Fruit fly (Drosophila melanogaster) whole organism, wandering third instar larva: ENCODE data around the gene DCX-EMAP.

Experiments
- Abd-B ChIP-seq: fragments of >200 bp; optimal IDR thresholded peaks from 2 replicates; lab custom pipeline; 2017; ENCODE audit warnings: missing biosample characterization, missing genetic modification characterization
- CG32264 ChIP-seq: fragments of 200-800 bp; sonication (Bioruptor generic); optimal IDR thresholded peaks from 2 replicates; lab custom pipeline; 2016; ENCODE audit warnings: missing biosample characterization, missing genetic modification characterization
- CG9705 ChIP-seq: fragments of 200-800 bp; sonication (Bioruptor generic); optimal IDR thresholded peaks from 2 replicates; lab custom pipeline; 2018; ENCODE audit warnings: missing biosample characterization, mild to moderate bottlenecking, missing genetic modification characterization
- CrebA ChIP-seq: fragments of 200-800 bp; sonication (Bioruptor generic); optimal IDR thresholded peaks from 2 replicates; lab custom pipeline; 2016; ENCODE audit warnings: missing biosample characterization, mild to moderate bottlenecking, missing genetic modification characterization, borderline replicate concordance
- Dfd ChIP-seq: fragments of >200 bp; optimal IDR thresholded peaks from 2 replicates; lab custom pipeline; 2017; ENCODE audit warnings: missing biosample characterization, missing genetic modification characterization
- Dif ChIP-seq: fragments of 200-275, 200-300 bp; sonication (Bioruptor generic); optimal IDR thresholded peaks from 2 replicates; lab custom pipeline; 2018; ENCODE audit warnings: missing biosample characterization, missing genetic modification characterization; ENCODE audit not compliant: partially characterized antibody
- HLH106 ChIP-seq: fragments of 200-800 bp; optimal IDR thresholded peaks from 3 replicates; lab custom pipeline; 2019; ENCODE audit warnings: missing biosample characterization, mild to moderate bottlenecking, missing genetic modification characterization, moderate library complexity
- Hnf4 ChIP-seq: fragments of 200-800 bp; sonication (Bioruptor generic); optimal IDR thresholded peaks from 2 replicates; lab custom pipeline; 2016; ENCODE audit warnings: missing biosample characterization, mild to moderate bottlenecking, missing genetic modification characterization
- Hr78 ChIP-seq: fragments of >200 bp; optimal IDR thresholded peaks from 2 replicates; lab custom pipeline; 2017; ENCODE audit warnings: missing biosample characterization, missing genetic modification characterization
- Hr83 ChIP-seq: fragments of 200-300 bp; sonication (Bioruptor generic); optimal IDR thresholded peaks from 2 replicates; lab custom pipeline; 2016; ENCODE audit warnings: missing biosample characterization, mild to moderate bottlenecking, missing genetic modification characterization, moderate library complexity; ENCODE audit not compliant: poor library complexity, severe bottlenecking
- Jra ChIP-seq: sonication (Bioruptor generic); optimal IDR thresholded peaks from 2 replicates; lab custom pipeline; 2016; ENCODE audit warnings: missing biosample characterization, missing genetic modification characterization
- Mio ChIP-seq: sonication (Bioruptor generic); optimal IDR thresholded peaks from 2 replicates; lab custom pipeline; 2016; ENCODE audit warnings: missing biosample characterization, missing genetic modification characterization
- Myc ChIP-seq: fragments of >200 bp; optimal IDR thresholded peaks from 2 replicates; lab custom pipeline; 2017
- N ChIP-seq: fragments of >200 bp; optimal IDR thresholded peaks from 2 replicates; lab custom pipeline; 2018; ENCODE audit warnings: missing biosample characterization, missing external identifiers, missing genetic modification characterization
- OdsH ChIP-seq: fragments of 200-800 bp; sonication (Bioruptor generic); optimal IDR thresholded peaks from 2 replicates; lab custom pipeline; 2016; ENCODE audit warnings: missing biosample characterization, mild to moderate bottlenecking, missing genetic modification characterization
- Rel ChIP-seq, 2 experiments: fragments of 200-800 bp; sonication (Bioruptor generic) in 1 of 2; optimal IDR thresholded peaks; 2 replicates in 1 of 2; 3 replicates in 1 of 2; lab custom pipeline; 2016 to 2019; ENCODE audit warnings: mild to moderate bottlenecking in 2 of 2, missing biosample characterization in 2 of 2, missing genetic modification characterization in 2 of 2, moderate library complexity in 1 of 2
- Sp1 ChIP-seq: fragments of 200-800 bp; sonication (Bioruptor generic); optimal IDR thresholded peaks from 3 replicates; lab custom pipeline; 2019; ENCODE audit warnings: missing biosample characterization, mild to moderate bottlenecking, missing genetic modification characterization, moderate library complexity
- Vsx2 ChIP-seq: fragments of 200-300, 225-300 bp; sonication (Bioruptor generic); optimal IDR thresholded peaks from 2 replicates; lab custom pipeline; 2018; ENCODE audit warnings: missing biosample characterization, missing genetic modification characterization; ENCODE audit not compliant: partially characterized antibody
- br ChIP-seq: fragments of 200-800 bp; sonication (Bioruptor generic); optimal IDR thresholded peaks from 2 replicates; lab custom pipeline; 2016; ENCODE audit warnings: missing biosample characterization, missing genetic modification characterization
- brk ChIP-seq: fragments of 200-800 bp; sonication (Bioruptor generic); optimal IDR thresholded peaks from 2 replicates; lab custom pipeline; 2016; ENCODE audit warnings: missing biosample characterization, mild to moderate bottlenecking, missing genetic modification characterization
- dl ChIP-seq, 2 experiments: fragments of 175-275, 200-275 bp in 1 of 2; fragments of 200-275 bp in 1 of 2; sonication (Bioruptor generic); optimal IDR thresholded peaks; lab custom pipeline; 2018; ENCODE audit warnings: mild to moderate bottlenecking in 2 of 2, missing biosample characterization in 2 of 2, missing genetic modification characterization in 2 of 2, moderate library complexity in 2 of 2; ENCODE audit not compliant: partially characterized antibody in 2 of 2, insufficient read depth in 1 of 2
- dmrt93B ChIP-seq: fragments of 200-800 bp; sonication (Bioruptor generic); optimal IDR thresholded peaks from 2 replicates; lab custom pipeline; 2018; ENCODE audit warnings: missing biosample characterization, mild to moderate bottlenecking, missing genetic modification characterization
- dsf ChIP-seq: sonication (Bioruptor generic); optimal IDR thresholded peaks from 2 replicates; lab custom pipeline; 2016; ENCODE audit warnings: missing biosample characterization, missing genetic modification characterization, borderline replicate concordance
- foxo ChIP-seq, 2 experiments: fragments of 200-800 bp; sonication (Bioruptor generic); optimal IDR thresholded peaks; 2 replicates in 1 of 2; 3 replicates in 1 of 2; lab custom pipeline; 2016 to 2017; ENCODE audit warnings: missing biosample characterization in 2 of 2, missing genetic modification characterization in 2 of 2
- fru ChIP-seq: fragments of 200-800 bp; sonication (Bioruptor generic); optimal IDR thresholded peaks from 3 replicates; lab custom pipeline; 2016; ENCODE audit warnings: missing biosample characterization, mild to moderate bottlenecking, missing genetic modification characterization
- h ChIP-seq: fragments of 200-800 bp; sonication (Bioruptor generic); optimal IDR thresholded peaks from 3 replicates; lab custom pipeline; 2016; ENCODE audit warnings: missing biosample characterization, mild to moderate bottlenecking, missing genetic modification characterization
- jim ChIP-seq: fragments of 175-275, 200-325 bp; sonication (Bioruptor generic); optimal IDR thresholded peaks from 2 replicates; lab custom pipeline; 2016; ENCODE audit warnings: missing biosample characterization, mild to moderate bottlenecking, missing genetic modification characterization
- lola ChIP-seq: fragments of >200 bp; optimal IDR thresholded peaks from 2 replicates; lab custom pipeline; 2017; ENCODE audit warnings: missing biosample characterization, missing genetic modification characterization
- pan ChIP-seq: fragments of >200 bp; optimal IDR thresholded peaks from 2 replicates; lab custom pipeline; 2017
- psq ChIP-seq: fragments of 200-800 bp; sonication (Bioruptor generic); optimal IDR thresholded peaks from 3 replicates; lab custom pipeline; 2017; ENCODE audit warnings: missing biosample characterization, mild to moderate bottlenecking, missing genetic modification characterization, moderate library complexity
- rgr ChIP-seq: fragments of 200-800 bp; sonication (Bioruptor generic); optimal IDR thresholded peaks from 3 replicates; lab custom pipeline; 2016; ENCODE audit warnings: missing biosample characterization, mild to moderate bottlenecking, missing genetic modification characterization
- sage ChIP-seq: fragments of 200-800 bp; sonication (Bioruptor generic); optimal IDR thresholded peaks from 2 replicates; lab custom pipeline; 2016; ENCODE audit warnings: missing biosample characterization, mild to moderate bottlenecking, missing genetic modification characterization
- sv ChIP-seq: fragments of 200-800 bp; sonication (Bioruptor generic); optimal IDR thresholded peaks from 3 replicates; lab custom pipeline; 2016; ENCODE audit warnings: missing biosample characterization, missing genetic modification characterization
- tai ChIP-seq: sonication (Bioruptor generic); optimal IDR thresholded peaks from 2 replicates; lab custom pipeline; 2016; ENCODE audit warnings: missing biosample characterization, missing genetic modification characterization
- usp ChIP-seq: fragments of >200 bp; optimal IDR thresholded peaks from 2 replicates; lab custom pipeline; 2017; ENCODE audit warnings: missing biosample characterization, missing genetic modification characterization
- woc ChIP-seq: sonication (Bioruptor generic); optimal IDR thresholded peaks from 2 replicates; lab custom pipeline; 2016; ENCODE audit warnings: missing biosample characterization, mild to moderate bottlenecking, missing genetic modification characterization

The DCX-EMAP gene

dm6 chr3L:14973251-14973625 lies 69.6 kb downstream of the DCX-EMAP start:
- peak; percentile 50 for TF ChIP-seq fru (GFP tag; lab: Kevin White, UChicago)
- no peak for TF ChIP-seq dsf (GFP tag; lab: Kevin White, UChicago)
- TF ChIP-seq Rel (GFP tag; optimal IDR thresholded peaks at IDR 0.05; lab: Kevin White, UChicago), result peak; percentile 61
- TF ChIP-seq Rel (tag; optimal IDR thresholded peaks at IDR 0.05; lab: Kevin White, UChicago), result no peak
- peak; percentile 89 for TF ChIP-seq psq (GFP tag; lab: Kevin White, UChicago)
- TF ChIP-seq rgr (GFP tag; lab: Kevin White, UChicago), result no peak
- TF ChIP-seq Hr78, result no peak
- peak; percentile 53 for TF ChIP-seq Vsx2
- peak; percentile 10 for TF ChIP-seq woc (GFP tag; lab: Kevin White, UChicago)
- no peak for TF ChIP-seq jim (GFP tag; lab: Kevin White, UChicago)
- TF ChIP-seq usp (GFP tag; lab: Kevin White, UChicago), result no peak
- TF ChIP-seq Sp1 (GFP tag; lab: Kevin White, UChicago), result peak; percentile 17
- TF ChIP-seq sage (GFP tag; lab: Kevin White, UChicago), result no peak
- TF ChIP-seq CrebA (GFP tag; lab: Kevin White, UChicago), result peak; percentile 75
- TF ChIP-seq brk (GFP tag; lab: Kevin White, UChicago), result peak; percentile 74
- no peak for TF ChIP-seq CG32264 (GFP tag; lab: Kevin White, UChicago)
- TF ChIP-seq Dif (GFP tag; lab: Kevin White, UChicago), result peak; percentile 59
- peak; percentile 15 to 20 for TF ChIP-seq dl (GFP tag; optimal IDR thresholded peaks at IDR 0.05; lab: Kevin White, UChicago; ENCODE audit: insufficient read depth in 1 of 2, partially characterized antibody in 2 of 2)
- no peak for TF ChIP-seq pan (lab: Kevin White, UChicago)
- TF ChIP-seq Abd-B, result no peak
- no peak for TF ChIP-seq foxo (GFP tag; optimal IDR thresholded peaks at IDR 0.05; lab: Kevin White, UChicago)
- no peak for TF ChIP-seq h (GFP tag; lab: Kevin White, UChicago)
- no peak for TF ChIP-seq dmrt93B (GFP tag; lab: Kevin White, UChicago)
- no peak for TF ChIP-seq br (GFP tag; lab: Kevin White, UChicago)
- no peak for TF ChIP-seq OdsH (GFP tag; lab: Kevin White, UChicago)
- TF ChIP-seq Mio, result no peak
- peak; percentile 46 for TF ChIP-seq Hr83 (GFP tag; lab: Kevin White, UChicago)
- no peak for TF ChIP-seq lola (GFP tag; lab: Kevin White, UChicago)
- TF ChIP-seq Myc (lab: Kevin White, UChicago), result no peak
- no peak for TF ChIP-seq tai (GFP tag; lab: Kevin White, UChicago)
- no peak for TF ChIP-seq N (GFP tag; lab: Kevin White, UChicago)

DNA sequence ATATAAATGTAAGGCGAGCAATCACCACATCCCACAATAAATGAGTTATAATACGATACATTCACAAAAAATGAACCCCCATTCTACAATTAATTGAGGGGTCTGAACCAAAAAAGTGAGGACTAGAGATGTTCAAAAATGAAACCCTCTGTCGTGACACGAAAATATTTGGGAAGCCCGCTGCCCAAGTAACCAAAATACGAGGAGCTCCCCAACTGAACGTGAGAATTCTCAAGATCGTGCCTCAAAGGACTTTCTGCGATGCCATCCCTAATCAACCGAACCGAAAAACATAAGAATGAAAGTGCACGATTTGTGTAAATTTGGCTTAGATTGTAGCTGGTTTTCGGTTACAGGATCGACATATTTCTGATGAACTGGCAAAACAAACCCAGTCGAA lies 70.9 kb downstream of the DCX-EMAP start, which contains the start of gene Ocho:
Gene Ocho, plus strand, starts transcription at position 336 of the 400 bp plus-strand sequence.
- TF ChIP-seq HLH106 (tag; lab: Kevin White, UChicago), result no peak
- TF ChIP-seq rgr (GFP tag; lab: Kevin White, UChicago), result peak; percentile 21
- TF ChIP-seq jim (GFP tag; lab: Kevin White, UChicago), result no peak
- no peak for TF ChIP-seq sv (GFP tag; lab: Kevin White, UChicago)
- TF ChIP-seq fru (GFP tag; lab: Kevin White, UChicago), result peak; percentile 14
- no peak for TF ChIP-seq CG9705 (GFP tag; lab: Kevin White, UChicago)
- TF ChIP-seq foxo (GFP tag; optimal IDR thresholded peaks at IDR 0.05; lab: Kevin White, UChicago), result peak in 1 of 2 experiments; percentile 40
- TF ChIP-seq woc (GFP tag; lab: Kevin White, UChicago), result peak; percentile 36
- no peak for TF ChIP-seq Hr78
- TF ChIP-seq N (GFP tag; lab: Kevin White, UChicago), result no peak

DNA sequence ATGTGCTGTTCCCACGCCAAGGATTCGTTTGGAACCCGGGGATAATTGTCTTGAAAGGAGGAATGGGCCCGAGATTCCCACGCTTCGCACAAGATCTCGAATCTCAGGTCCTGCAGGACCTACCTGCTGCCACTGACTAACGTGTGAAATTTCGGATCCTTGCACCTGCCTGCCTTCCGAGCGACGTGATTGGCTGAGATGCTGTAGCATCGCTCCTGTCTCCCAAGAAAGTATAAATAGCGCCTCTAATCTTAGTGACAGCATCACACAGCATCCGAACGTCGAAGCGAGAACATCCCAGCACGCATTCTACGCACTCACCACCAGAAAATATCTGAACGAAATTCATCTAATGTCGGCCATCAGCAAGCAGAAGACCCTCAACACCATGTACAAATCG lies 71.3 kb downstream of the DCX-EMAP start:
- TF ChIP-seq psq (GFP tag; lab: Kevin White, UChicago), result no peak
- TF ChIP-seq dsf (GFP tag; lab: Kevin White, UChicago), result no peak
- TF ChIP-seq Hnf4 (GFP tag; lab: Kevin White, UChicago), result no peak
- TF ChIP-seq Dfd (GFP tag; lab: Kevin White, UChicago), result no peak
- no peak for TF ChIP-seq Hr78
- no peak for TF ChIP-seq fru (GFP tag; lab: Kevin White, UChicago)
- TF ChIP-seq foxo (GFP tag; optimal IDR thresholded peaks at IDR 0.05; lab: Kevin White, UChicago), result no peak
- TF ChIP-seq Dif (GFP tag; lab: Kevin White, UChicago), result no peak
- no peak for TF ChIP-seq Mio
- no peak for TF ChIP-seq Jra (GFP tag; lab: Kevin White, UChicago)
- no peak for TF ChIP-seq woc (GFP tag; lab: Kevin White, UChicago)
- TF ChIP-seq jim (GFP tag; lab: Kevin White, UChicago), result no peak
- no peak for TF ChIP-seq Abd-B
